Fruit fly (Drosophila melanogaster) whole organism, embryonic: ENCODE data around the gene Neu2.

Experiments used
- BEAF-32 ChIP-seq: fragments of 200-800 bp; sonication (Bioruptor generic); optimal IDR thresholded peaks from 3 replicates; lab custom pipeline; 2017; ENCODE audit warnings: missing biosample characterization, missing genetic modification characterization, mild to moderate bottlenecking, moderate library complexity, missing genetic modification reagents
- CG10209 ChIP-seq: fragments of 200-800 bp; sonication (Bioruptor generic); optimal IDR thresholded peaks from 3 replicates; lab custom pipeline; 2017; ENCODE audit warnings: missing biosample characterization, mild to moderate bottlenecking, missing genetic modification characterization, missing genetic modification reagents
- CG10267 ChIP-seq: fragments of 200-800 bp; sonication (Bioruptor generic); optimal IDR thresholded peaks from 2 replicates; lab custom pipeline; 2018; ENCODE audit warnings: missing biosample characterization, mild to moderate bottlenecking, missing genetic modification characterization, moderate library complexity
- CG10654 ChIP-seq: fragments of 200-800 bp; sonication (Bioruptor generic); optimal IDR thresholded peaks from 2 replicates; lab custom pipeline; 2016; ENCODE audit warnings: missing biosample characterization, missing genetic modification characterization
- CG11085 ChIP-seq: fragments of 200-800 bp; sonication (Bioruptor generic); IDR thresholded peaks from 2 replicates; pipeline ENCODE4 v1.3.6; 2022; ENCODE audit warnings: missing biosample characterization, missing genetic modification characterization
- CG12155 ChIP-seq: fragments of 200-800 bp; sonication (Bioruptor generic); optimal IDR thresholded peaks from 3 replicates; lab custom pipeline; 2016; ENCODE audit warnings: missing biosample characterization, missing genetic modification characterization
- CG13123 ChIP-seq: fragments of 200-800 bp; sonication (Bioruptor generic); optimal IDR thresholded peaks from 2 replicates; lab custom pipeline; 2016; ENCODE audit warnings: missing biosample characterization, missing genetic modification characterization
- CG1647 ChIP-seq: fragments of 200-800 bp; sonication (Bioruptor generic); optimal IDR thresholded peaks from 3 replicates; lab custom pipeline; 2016; ENCODE audit warnings: missing biosample characterization, missing genetic modification characterization
- CG17568 ChIP-seq: fragments of 200-800 bp; sonication (Bioruptor generic); optimal IDR thresholded peaks from 2 replicates; lab custom pipeline; 2018; ENCODE audit warnings: missing biosample characterization, mild to moderate bottlenecking, missing genetic modification characterization, moderate library complexity
- CG17612 ChIP-seq: fragments of 200-800 bp; sonication (Bioruptor generic); IDR thresholded peaks from 2 replicates; pipeline ENCODE4 v1.3.6; 2022; ENCODE audit warnings: missing biosample characterization, missing genetic modification characterization
- CG1832 ChIP-seq: fragments of 200-800 bp; sonication (Bioruptor generic); optimal IDR thresholded peaks from 2 replicates; lab custom pipeline; 2017; ENCODE audit warnings: missing biosample characterization, mild to moderate bottlenecking, missing genetic modification characterization, inconsistent platforms
- CG2889 ChIP-seq: fragments of 200-800 bp; sonication (Bioruptor generic); IDR thresholded peaks from 3 replicates; pipeline ENCODE4 v1.3.6; 2022; ENCODE audit warnings: missing biosample characterization, missing genetic modification characterization
- CG33557 ChIP-seq: fragments of 200-800 bp; sonication (Bioruptor generic); optimal IDR thresholded peaks from 2 replicates; lab custom pipeline; 2019; ENCODE audit warnings: missing biosample characterization, mild to moderate bottlenecking, missing genetic modification characterization, moderate library complexity
- CG3407 ChIP-seq: fragments of 200-800 bp; sonication (Bioruptor generic); optimal IDR thresholded peaks from 2 replicates; lab custom pipeline; 2018; ENCODE audit warnings: missing biosample characterization, mild to moderate bottlenecking, missing genetic modification characterization
- CG3726 ChIP-seq: fragments of 200-800 bp; sonication (Bioruptor generic); IDR thresholded peaks from 3 replicates; pipeline ENCODE4, ENCODE4 v1.3.6; 2022; ENCODE audit warnings: missing biosample characterization, missing genetic modification characterization
- CG43689 ChIP-seq: fragments of 200-800 bp; sonication (Bioruptor generic); IDR thresholded peaks from 2 replicates; pipeline ENCODE4 v1.3.6; 2022; ENCODE audit warnings: missing biosample characterization, missing genetic modification characterization
- CG4820 ChIP-seq: fragments of 200-800 bp; sonication (Bioruptor generic); optimal IDR thresholded peaks from 3 replicates; lab custom pipeline; 2016; ENCODE audit warnings: missing biosample characterization, missing genetic modification characterization
- CG6272 ChIP-seq: fragments of 200-800 bp; sonication (Bioruptor generic); IDR thresholded peaks from 2 replicates; pipeline ENCODE4 v1.3.6; 2022; ENCODE audit warnings: missing biosample characterization, missing genetic modification characterization
- CG8089 ChIP-seq: fragments of 200-800 bp; sonication (Bioruptor generic); optimal IDR thresholded peaks from 3 replicates; lab custom pipeline; 2016; ENCODE audit warnings: missing biosample characterization, missing genetic modification characterization
- CG8765 ChIP-seq: fragments of 200-800 bp; sonication (Bioruptor generic); IDR thresholded peaks from 2 replicates; pipeline ENCODE4 v1.3.6; 2022; ENCODE audit warnings: missing biosample characterization, missing genetic modification characterization
- Dfd ChIP-seq, 2 experiments: fragments of >200 bp; optimal IDR thresholded peaks; 2 replicates each; lab custom pipeline; 2017; ENCODE audit warnings: missing biosample characterization in 2 of 2, missing genetic modification characterization in 2 of 2
- Hey ChIP-seq: fragments of 200-800 bp; sonication (Bioruptor generic); optimal IDR thresholded peaks from 3 replicates; lab custom pipeline; 2018; ENCODE audit warnings: missing biosample characterization, mild to moderate bottlenecking, missing genetic modification characterization
- Hr39 ChIP-seq: fragments of >200 bp; optimal IDR thresholded peaks from 2 replicates; lab custom pipeline; 2017
- Hsf ChIP-seq: fragments of 200-800 bp; sonication (Bioruptor generic); optimal IDR thresholded peaks from 3 replicates; lab custom pipeline; 2016; ENCODE audit warnings: missing biosample characterization, missing genetic modification characterization
- Lim3 ChIP-seq: fragments of 200-800 bp; sonication (Bioruptor generic); IDR thresholded peaks from 2 replicates; pipeline ENCODE4 v1.3.6; 2022; ENCODE audit warnings: missing biosample characterization, missing genetic modification characterization
- Lpt ChIP-seq: fragments of >200 bp; optimal IDR thresholded peaks from 2 replicates; lab custom pipeline; 2018; ENCODE audit warnings: missing biosample characterization, missing genetic modification characterization
- MTF-1 ChIP-seq: fragments of 200-800 bp; sonication (Bioruptor generic); optimal IDR thresholded peaks from 2 replicates; lab custom pipeline; 2018; ENCODE audit warnings: missing biosample characterization, mild to moderate bottlenecking, missing genetic modification characterization, borderline replicate concordance
- Sry-δ ChIP-seq: fragments of 200-800 bp; sonication (Bioruptor generic); optimal IDR thresholded peaks from 2 replicates; lab custom pipeline; 2016; ENCODE audit warnings: missing biosample characterization, missing genetic modification characterization
- az2 ChIP-seq: fragments of 200-800 bp; sonication (Bioruptor generic); optimal IDR thresholded peaks from 3 replicates; lab custom pipeline; 2016; ENCODE audit warnings: missing biosample characterization, missing genetic modification characterization
- cato ChIP-seq: fragments of 200-800 bp; sonication (Bioruptor generic); optimal IDR thresholded peaks from 2 replicates; lab custom pipeline; 2016; ENCODE audit warnings: missing biosample characterization, missing genetic modification characterization, borderline replicate concordance
- caup ChIP-seq: fragments of 200-800 bp; sonication (Bioruptor generic); optimal IDR thresholded peaks from 3 replicates; lab custom pipeline; 2017; ENCODE audit warnings: missing biosample characterization, mild to moderate bottlenecking, missing genetic modification characterization, moderate library complexity; ENCODE audit not compliant: severe bottlenecking
- chm ChIP-seq: fragments of 200-800 bp; sonication (Bioruptor generic); IDR thresholded peaks from 2 replicates; pipeline ENCODE4 v1.3.6; 2022; ENCODE audit warnings: missing biosample characterization, missing genetic modification characterization
- crc ChIP-seq: fragments of 200-800 bp; sonication (Bioruptor generic); optimal IDR thresholded peaks from 2 replicates; lab custom pipeline; 2016; ENCODE audit warnings: missing biosample characterization, missing genetic modification characterization
- crol ChIP-seq: fragments of 200-800 bp; sonication (Bioruptor generic); IDR thresholded peaks from 2 replicates; pipeline ENCODE4 v1.3.6; 2022; ENCODE audit warnings: missing biosample characterization, missing genetic modification characterization
- da ChIP-seq: fragments of 200-800 bp; sonication (Bioruptor generic); optimal IDR thresholded peaks from 2 replicates; lab custom pipeline; 2016; ENCODE audit warnings: missing biosample characterization, missing genetic modification characterization
- dan ChIP-seq: fragments of 200-800 bp; sonication (Bioruptor generic); IDR thresholded peaks from 2 replicates; pipeline ENCODE4 v1.3.6; 2022; ENCODE audit warnings: missing biosample characterization, missing genetic modification characterization
- dpn ChIP-seq, 2 experiments: fragments of 200-800 bp; sonication (Bioruptor generic); optimal IDR thresholded peaks; 3 replicates each; lab custom pipeline; 2016; ENCODE audit warnings: missing biosample characterization in 2 of 2, missing genetic modification characterization in 2 of 2
- dysf ChIP-seq: fragments of 200-800 bp; sonication (Bioruptor generic); IDR thresholded peaks from 3 replicates; pipeline ENCODE4 v1.3.6; 2022; ENCODE audit warnings: missing biosample characterization, missing genetic modification characterization
- eve ChIP-seq, 2 experiments: fragments of >200 bp; optimal IDR thresholded peaks; 2 replicates each; lab custom pipeline; 2017; ENCODE audit warnings: missing biosample characterization in 2 of 2, missing genetic modification characterization in 2 of 2
- exex ChIP-seq: fragments of 200-800 bp; sonication (Bioruptor generic); optimal IDR thresholded peaks from 4 replicates; lab custom pipeline; 2018; ENCODE audit warnings: missing biosample characterization, mild to moderate bottlenecking, missing genetic modification characterization, moderate library complexity
- fru ChIP-seq: fragments of >200 bp; optimal IDR thresholded peaks from 2 replicates; lab custom pipeline; 2017
- gcm ChIP-seq: fragments of 200-800 bp; sonication (Bioruptor generic); optimal IDR thresholded peaks from 2 replicates; lab custom pipeline; 2019; ENCODE audit warnings: missing biosample characterization, mild to moderate bottlenecking, missing genetic modification characterization, moderate library complexity
- gt ChIP-seq: fragments of 200-800 bp; sonication (Bioruptor generic); IDR thresholded peaks from 2 replicates; pipeline ENCODE4 v1.3.6; 2022; ENCODE audit warnings: missing biosample characterization, missing genetic modification characterization
- hth ChIP-seq: fragments of >200 bp; optimal IDR thresholded peaks from 2 replicates; lab custom pipeline; 2017; ENCODE audit warnings: inconsistent platforms
- jumu ChIP-seq: fragments of 200-800 bp; sonication (Bioruptor generic); optimal IDR thresholded peaks from 3 replicates; lab custom pipeline; 2016; ENCODE audit warnings: missing biosample characterization, missing genetic modification characterization
- kay ChIP-seq: fragments of 200-800 bp; sonication (Bioruptor generic); optimal IDR thresholded peaks from 2 replicates; lab custom pipeline; 2016; ENCODE audit warnings: missing biosample characterization, missing genetic modification characterization
- mld ChIP-seq: fragments of 200-800 bp; sonication (Bioruptor generic); IDR thresholded peaks from 3 replicates; pipeline ENCODE4 v1.3.6; 2022; ENCODE audit warnings: missing biosample characterization, missing genetic modification characterization; ENCODE audit not compliant: partially characterized antibody
- peb ChIP-seq: fragments of 200-800 bp; sonication (Bioruptor generic); IDR thresholded peaks from 2 replicates; pipeline ENCODE4 v1.3.6; 2022; ENCODE audit warnings: missing biosample characterization, missing genetic modification characterization
- pita ChIP-seq: fragments of 200-800 bp; sonication (Bioruptor generic); optimal IDR thresholded peaks from 2 replicates; lab custom pipeline; 2017; ENCODE audit warnings: missing biosample characterization, mild to moderate bottlenecking, missing genetic modification characterization
- ssp ChIP-seq: fragments of 200-800 bp; sonication (Bioruptor generic); IDR thresholded peaks from 2 replicates; pipeline ENCODE4 v1.3.6; 2022; ENCODE audit warnings: missing biosample characterization, missing genetic modification characterization
- stc ChIP-seq: fragments of 200-800 bp; sonication (Bioruptor generic); IDR thresholded peaks from 2 replicates; pipeline ENCODE4 v1.3.6; 2022; ENCODE audit warnings: missing biosample characterization, missing genetic modification characterization
- trem ChIP-seq: fragments of 200-800 bp; optimal IDR thresholded peaks from 3 replicates; lab custom pipeline; 2019; ENCODE audit warnings: missing biosample characterization, mild to moderate bottlenecking, missing genetic modification characterization, moderate library complexity
- trh ChIP-seq: fragments of 200-800 bp; sonication (Bioruptor generic); optimal IDR thresholded peaks from 2 replicates; lab custom pipeline; 2016; ENCODE audit warnings: missing biosample characterization, missing genetic modification characterization
- zfh2 ChIP-seq: fragments of 200-800 bp; sonication (Bioruptor generic); optimal IDR thresholded peaks from 2 replicates; lab custom pipeline; 2016; ENCODE audit warnings: missing biosample characterization, missing genetic modification characterization

Gene Neu2

DNA sequence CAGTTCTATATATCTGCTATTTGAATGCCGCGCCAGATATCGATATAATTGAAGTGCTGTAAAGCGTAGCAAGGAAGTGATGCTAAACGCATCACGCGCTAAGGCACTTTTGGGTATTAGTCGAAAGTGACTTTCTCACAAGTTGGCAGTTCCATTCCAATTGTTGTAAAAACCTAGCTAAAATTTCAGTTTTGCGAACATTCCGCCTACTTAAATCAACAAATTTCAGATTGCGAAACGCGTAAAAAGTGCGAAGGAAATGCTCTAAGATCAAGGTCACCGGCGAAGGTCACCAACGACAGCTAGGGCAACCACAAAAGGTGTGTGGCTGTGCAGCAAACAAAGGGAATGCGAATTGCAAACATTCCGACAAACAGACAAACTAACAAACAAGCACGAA is 44.7 kb downstream of the Neu2 start, which contains the start of gene Syx7 (continued):
- no peak for TF ChIP-seq CG1647 (GFP tag; lab: Kevin White, UChicago)
- TF ChIP-seq jumu, result no peak
- no peak for TF ChIP-seq CG3407 (GFP tag; lab: Kevin White, UChicago)
- TF ChIP-seq CG17612 (GFP tag; lab: Robert Waterston, UW), result no peak
- TF ChIP-seq caup (GFP tag; lab: Kevin White, UChicago), result no peak
- no peak for TF ChIP-seq Hr39 (lab: Kevin White, UChicago)
- no peak for TF ChIP-seq az2 (GFP tag; lab: Kevin White, UChicago)
- peak; percentile 97 for TF ChIP-seq CG10267 (tag; lab: Kevin White, UChicago)
- no peak for TF ChIP-seq eve (GFP tag; optimal IDR thresholded peaks at IDR 0.05; lab: Kevin White, UChicago)
- peak; percentile 34 for TF ChIP-seq CG12155 (GFP tag; lab: Kevin White, UChicago)
- TF ChIP-seq CG8765, result no peak
- TF ChIP-seq CG10209 (GFP tag; lab: Kevin White, UChicago), result no peak
- no peak for TF ChIP-seq CG17568 (GFP tag; lab: Kevin White, UChicago)
- no peak for TF ChIP-seq peb (GFP tag; lab: Robert Waterston, UW)
- no peak for TF ChIP-seq cato (GFP tag; lab: Kevin White, UChicago)
- TF ChIP-seq BEAF-32 (GFP tag; lab: Kevin White, UChicago), result peak; percentile 78
- TF ChIP-seq ssp (GFP tag; lab: Robert Waterston, UW), result no peak
- no peak for TF ChIP-seq MTF-1 (GFP tag; lab: Kevin White, UChicago)
- TF ChIP-seq Sry-δ (GFP tag; lab: Kevin White, UChicago), result peak; percentile 68
- no peak for TF ChIP-seq CG2889 (GFP tag; lab: Robert Waterston, UW)
- TF ChIP-seq crol, result no peak
- TF ChIP-seq CG1832 (GFP tag; lab: Kevin White, UChicago), result no peak
- TF ChIP-seq stc (GFP tag; lab: Robert Waterston, UW), result no peak
- no peak for TF ChIP-seq CG6272 (GFP tag; lab: Robert Waterston, UW)
- no peak for TF ChIP-seq CG10654
- no peak for TF ChIP-seq fru
- peak; percentile 25 for TF ChIP-seq Hsf (GFP tag; lab: Kevin White, UChicago)
- TF ChIP-seq CG33557 (GFP tag; lab: Kevin White, UChicago), result no peak
- TF ChIP-seq Lim3 (GFP tag; lab: Robert Waterston, UW), result no peak
- no peak for TF ChIP-seq mld (GFP tag; lab: Robert Waterston, UW)
- no peak for TF ChIP-seq CG3726
- no peak for TF ChIP-seq trh (GFP tag; lab: Kevin White, UChicago)
- no peak for TF ChIP-seq CG4820 (GFP tag; lab: Kevin White, UChicago)
- no peak for TF ChIP-seq dysf (GFP tag; lab: Robert Waterston, UW)
- TF ChIP-seq pita, result no peak
- no peak for TF ChIP-seq exex (tag; lab: Kevin White, UChicago)
- TF ChIP-seq dan, result no peak
- no peak for TF ChIP-seq CG13123
- TF ChIP-seq Dfd (GFP tag; optimal IDR thresholded peaks at IDR 0.05; lab: Kevin White, UChicago), result no peak
- no peak for TF ChIP-seq chm (GFP tag; lab: Robert Waterston, UW)
- no peak for TF ChIP-seq hth (lab: Kevin White, UChicago)
- TF ChIP-seq dpn (GFP tag; optimal IDR thresholded peaks at IDR 0.05; lab: Kevin White, UChicago), result peak; percentile 33 to 38
- TF ChIP-seq Lpt (GFP tag; lab: Kevin White, UChicago), result no peak
- TF ChIP-seq crc (GFP tag; lab: Kevin White, UChicago), result no peak
- no peak for TF ChIP-seq CG43689 (GFP tag; lab: Robert Waterston, UW)
- no peak for TF ChIP-seq CG11085 (GFP tag; lab: Robert Waterston, UW)
- TF ChIP-seq trem (tag; lab: Kevin White, UChicago), result peak; percentile 99
- no peak for TF ChIP-seq da (GFP tag; lab: Kevin White, UChicago)
- TF ChIP-seq Hey (tag; lab: Kevin White, UChicago), result no peak
- TF ChIP-seq gt (GFP tag; lab: Robert Waterston, UW), result no peak
- TF ChIP-seq kay (GFP tag; lab: Kevin White, UChicago), result no peak
- no peak for TF ChIP-seq CG8089
- TF ChIP-seq gcm (GFP tag; lab: Kevin White, UChicago), result no peak
- TF ChIP-seq zfh2 (GFP tag; lab: Kevin White, UChicago), result peak; percentile 25
